Fruit fly (Drosophila melanogaster): ENCODE measurements around the gene zuc.
"Not testable (repeated sequence)": the region's sequence is repeated elsewhere in the genome, so short reads cannot be mapped to it uniquely, and the experiment has no call there.

zuc gene

dm6 chr2L:12001132-12001531 is 11.4 kb upstream of the zuc start:
- TF ChIP-seq CG17801 (GFP tag; optimal IDR thresholded peaks at IDR 0.05; ENCODE audit: partially characterized antibody) = no peak

- TF ChIP-seq CG17801 (GFP tag; optimal IDR thresholded peaks at IDR 0.05; ENCODE audit: partially characterized antibody) = not testable (repeated sequence)
Measured at dm6 chr2L:11999240-11999704, 9.6 kb upstream of the zuc start, which contains the start of the genes CG18787 and Nfs1. TSS of gene CG18787 (minus strand) at chr2L:11999340. TSS of gene Nfs1 (plus strand) at chr2L:11999654.

dm6 chr2L:11996509-11996908 is 6.8 kb upstream of the zuc start, which contains the start of gene Ada1-1:
TSS of gene Ada1-1 (plus strand) at chr2L:11996809.
- TF ChIP-seq CG17801 (GFP tag; optimal IDR thresholded peaks at IDR 0.05; ENCODE audit: partially characterized antibody) = not testable (repeated sequence)

- not testable (repeated sequence) for TF ChIP-seq CG17801 (GFP tag; optimal IDR thresholded peaks at IDR 0.05; ENCODE audit: partially characterized antibody)
Measured at dm6 chr2L:11995332-11995790, 5.7 kb upstream of the zuc start, which contains the start of the genes CG18789 and Qtzl. TSS of gene CG18789 (minus strand) at chr2L:11995432. TSS of gene Qtzl (plus strand) at chr2L:11995740.

dm6 chr2L:11992602-11993001 is 2.9 kb upstream of the zuc start, which contains the start of gene Ada1-2:
TSS of gene Ada1-2 (plus strand) at chr2L:11992902.
- not testable (repeated sequence) for TF ChIP-seq CG17801 (GFP tag; optimal IDR thresholded peaks at IDR 0.05; ENCODE audit: partially characterized antibody)

dm6 chr2L:11990458-11991065 is 880 bp upstream of the zuc start, which contains the start of gene escl:
TSS of gene escl (plus strand) at chr2L:11990927.
- TF ChIP-seq CG17801 (GFP tag; optimal IDR thresholded peaks at IDR 0.05; ENCODE audit: partially characterized antibody) = no peak

dm6 chr2L:11989210-11989609 is 472 bp downstream of the zuc start:
- TF ChIP-seq CG17801 (GFP tag; optimal IDR thresholded peaks at IDR 0.05; ENCODE audit: partially characterized antibody) = no peak

dm6 chr2L:11987945-11988344 is 1.7 kb downstream of the zuc start, which contains the start of the genes CG6686 and CG34163:
TSS of gene CG6686 (minus strand) at chr2L:11988039.
TSS of gene CG34163 (plus strand) at chr2L:11988270.
- TF ChIP-seq CG17801 (GFP tag; optimal IDR thresholded peaks at IDR 0.05; ENCODE audit: partially characterized antibody) = peak; percentile 2

dm6 chr2L:11981210-11981609 is 8.5 kb downstream of the zuc start, which contains the start of gene CG16965:
TSS of gene CG16965 (plus strand) at chr2L:11981591.
- no peak for TF ChIP-seq CG17801 (GFP tag; optimal IDR thresholded peaks at IDR 0.05; ENCODE audit: partially characterized antibody)

- TF ChIP-seq CG17801 (GFP tag; optimal IDR thresholded peaks at IDR 0.05; ENCODE audit: partially characterized antibody) = no peak
Measured at dm6 chr2L:11980075-11980474, 9.6 kb downstream of the zuc start.

- no peak for TF ChIP-seq CG17801 (GFP tag; optimal IDR thresholded peaks at IDR 0.05; ENCODE audit: partially characterized antibody)
Measured at dm6 chr2L:11977721-11978120, 12.0 kb downstream of the zuc start.

- TF ChIP-seq CG17801 (GFP tag; optimal IDR thresholded peaks at IDR 0.05; ENCODE audit: partially characterized antibody) = no peak
Measured at dm6 chr2L:11976955-11977354, 12.7 kb downstream of the zuc start.

- TF ChIP-seq CG17801 (GFP tag; optimal IDR thresholded peaks at IDR 0.05; ENCODE audit: partially characterized antibody) = no peak
Measured at dm6 chr2L:11973145-11973738, 16.4 kb downstream of the zuc start.

dm6 chr2L:11970853-11971397 is 18.8 kb downstream of the zuc start:
- peak; percentile 36 for TF ChIP-seq CG17801 (GFP tag; optimal IDR thresholded peaks at IDR 0.05; ENCODE audit: partially characterized antibody)

- no peak for TF ChIP-seq CG17801 (GFP tag; optimal IDR thresholded peaks at IDR 0.05; ENCODE audit: partially characterized antibody)
Measured at dm6 chr2L:11970343-11970742, 19.3 kb downstream of the zuc start.
